Worm (Caenorhabditis elegans): ENCODE results near the gene fzo-1.

Gene fzo-1

ce11 chrII:5836153-5836719, at the start of gene fzo-1 (continued):
- TF ChIP-seq alr-1 (tag; optimal IDR thresholded peaks at IDR 0.05; ENCODE audit: borderline replicate concordance) (no peak), egl-13 (tag; optimal IDR thresholded peaks at IDR 0.05) (peak; percentile 16), lin-14 (GFP tag; optimal IDR thresholded peaks at IDR 0.05) (peak; percentile 73), xbp-1 (tag; optimal IDR thresholded peaks at IDR 0.05) (peak; percentile 54), nhr-77 (tag; optimal IDR thresholded peaks at IDR 0.05) (no peak), ets-5 (GFP tag; IDR thresholded peaks at IDR 0.05) (no peak), unc-30 (tag; optimal IDR thresholded peaks at IDR 0.05) (no peak), fkh-8 (tag; optimal IDR thresholded peaks at IDR 0.05) (peak; percentile 52), mab-9 (GFP tag; IDR thresholded peaks at IDR 0.05) (no peak), ceh-8 (GFP tag; optimal IDR thresholded peaks at IDR 0.05) (no peak), aly-2 (tag; optimal IDR thresholded peaks at IDR 0.05) (no peak), fkh-10 (GFP tag; optimal IDR thresholded peaks at IDR 0.05) (no peak), nhr-71 (tag; optimal IDR thresholded peaks at IDR 0.05) (peak; percentile 74), sox-4 (tag; optimal IDR thresholded peaks at IDR 0.05) (peak; percentile 71), ceh-63 (GFP tag; optimal IDR thresholded peaks at IDR 0.05) (peak; percentile 72), C16A3.4 (tag; optimal IDR thresholded peaks at IDR 0.05) (peak; percentile 45), nhr-19 (GFP tag; conservative IDR thresholded peaks at IDR 0.05) (0 out of 2 replicates have a peak, but pooled peaks have one; percentile 16), elt-2 (tag; optimal IDR thresholded peaks at IDR 0.05) (peak; percentile 37), ztf-11 (tag; optimal IDR thresholded peaks at IDR 0.05) (peak in 1 of 2 experiments; percentile 64), tlp-1 (tag; optimal IDR thresholded peaks at IDR 0.05) (no peak), snu-23 (GFP tag; optimal IDR thresholded peaks at IDR 0.05) (peak; percentile 58), nhr-84 (tag; optimal IDR thresholded peaks at IDR 0.05) (no peak), lsy-2 (tag; optimal IDR thresholded peaks at IDR 0.05) (peak in 1 of 2 experiments; percentile 66), ama-1 (optimal IDR thresholded peaks at IDR 0.05) (no peak), nhr-20 (tag; optimal IDR thresholded peaks at IDR 0.05) (peak; percentile 59), skn-1 (tag; optimal IDR thresholded peaks at IDR 0.05) (peak; percentile 27), Y116A8C.19 (tag; optimal IDR thresholded peaks at IDR 0.05; ENCODE audit: borderline replicate concordance) (no peak), C34B4.2 (tag; optimal IDR thresholded peaks at IDR 0.05) (no peak), nhr-28 (tag; optimal IDR thresholded peaks at IDR 0.05) (no peak), unc-62 (GFP tag; optimal IDR thresholded peaks at IDR 0.05) (no peak), pag-3 (tag; optimal IDR thresholded peaks at IDR 0.05; ENCODE audit: borderline replicate concordance, insufficient read depth) (no peak), fkh-4 (tag; optimal IDR thresholded peaks at IDR 0.05; ENCODE audit: borderline replicate concordance) (peak; percentile 39)

ce11 chrII:5884252-5884651, 48.2 kb upstream of the fzo-1 start, which contains the start of gene rfip-1:
rfip-1 (plus strand) TSS chrII:5884552.
- TF ChIP-seq nhr-47 (tag; optimal IDR thresholded peaks at IDR 0.05) = no peak
- TF ChIP-seq lin-39 (tag; optimal IDR thresholded peaks at IDR 0.05) = no peak
- TF ChIP-seq nhr-90 (tag; optimal IDR thresholded peaks at IDR 0.05; ENCODE audit: poor library complexity) = no peak
- no peak for TF ChIP-seq mdl-1 (tag; optimal IDR thresholded peaks at IDR 0.05)
- no peak for TF ChIP-seq aha-1 (tag; optimal IDR thresholded peaks at IDR 0.05)
- TF ChIP-seq irx-1 (tag; optimal IDR thresholded peaks at IDR 0.05) = no peak
- no peak for TF ChIP-seq zip-4 (GFP tag; optimal IDR thresholded peaks at IDR 0.05)
- no peak for TF ChIP-seq pqm-1 (tag; optimal IDR thresholded peaks at IDR 0.05)
- no peak for TF ChIP-seq skn-1 (tag; optimal IDR thresholded peaks at IDR 0.05)
- TF ChIP-seq nhr-12 (tag; optimal IDR thresholded peaks at IDR 0.05) = no peak
- TF ChIP-seq nhr-19 (GFP tag; conservative IDR thresholded peaks at IDR 0.05) = no peak
- TF ChIP-seq isw-1 (GFP tag; IDR thresholded peaks at IDR 0.05) = no peak
- TF ChIP-seq aly-2 (tag; optimal IDR thresholded peaks at IDR 0.05) = no peak
- TF ChIP-seq lir-3 (tag; optimal IDR thresholded peaks at IDR 0.05; ENCODE audit: poor library complexity) = no peak
- no peak for TF ChIP-seq nhr-77 (tag; optimal IDR thresholded peaks at IDR 0.05)
- no peak for TF ChIP-seq fos-1 (tag; optimal IDR thresholded peaks at IDR 0.05)
- TF ChIP-seq snu-23 (GFP tag; optimal IDR thresholded peaks at IDR 0.05) = no peak
